Fruit fly (Drosophila melanogaster): ENCODE data around the gene CG13924.

- TF ChIP-seq Sin3A (optimal IDR thresholded peaks at IDR 0.05) (no peak), ttk (optimal IDR thresholded peaks at IDR 0.05) (no peak)
Measured at dm6 chr3L:1844600-1844999, 25.2 kb upstream of the CG13924 start.
